Worm (Caenorhabditis elegans) whole organism, early embryonic: ENCODE data around the gene Y17G7B.20.

Source experiments
- B0310.2 ChIP-seq: sonication (generic microtip); optimal IDR thresholded peaks from 2 replicates; lab custom pipeline; 2016; ENCODE audit warnings: mild to moderate bottlenecking, missing genetic modification characterization, missing compliant biosample characterization
- F13C5.2 ChIP-seq: sonication (generic microtip); optimal IDR thresholded peaks from 2 replicates; lab custom pipeline; 2017; ENCODE audit warnings: mild to moderate bottlenecking, missing genetic modification characterization, inconsistent platforms, missing compliant biosample characterization
- aly-1 ChIP-seq: sonication (generic microtip); optimal IDR thresholded peaks from 2 replicates; lab custom pipeline; 2016; ENCODE audit warnings: missing genetic modification characterization, missing compliant biosample characterization
- ama-1 ChIP-seq: fragments of 150-350 bp; optimal IDR thresholded peaks from 2 replicates; lab custom pipeline; 2014
- ceh-36 ChIP-seq: sonication (generic microtip); optimal IDR thresholded peaks from 2 replicates; lab custom pipeline; 2016; ENCODE audit warnings: missing genetic modification characterization, inconsistent platforms, missing compliant biosample characterization
- ets-7 ChIP-seq: sonication (generic microtip); optimal IDR thresholded peaks from 2 replicates; lab custom pipeline; 2016; ENCODE audit warnings: missing genotype, missing genetic modification characterization, missing compliant biosample characterization
- flt-1 ChIP-seq: fragments of 200-800 bp; sonication (Bioruptor generic); IDR thresholded peaks from 2 replicates; pipeline ENCODE4 v1.3.6; 2022; ENCODE audit warnings: missing genetic modification characterization, missing compliant biosample characterization
- hmbx-1 ChIP-seq: sonication (generic microtip); optimal IDR thresholded peaks from 2 replicates; lab custom pipeline; 2016; ENCODE audit warnings: mild to moderate bottlenecking, missing genetic modification characterization, missing compliant biosample characterization
- hmg-4 ChIP-seq: fragments of 200-800 bp; sonication (Bioruptor generic); optimal IDR thresholded peaks from 2 replicates; lab custom pipeline; 2018; ENCODE audit warnings: mild to moderate bottlenecking, missing genetic modification characterization, missing compliant biosample characterization
- hnd-1 ChIP-seq: sonication (generic microtip); optimal IDR thresholded peaks from 2 replicates; lab custom pipeline; 2016; ENCODE audit warnings: missing genetic modification characterization, missing compliant biosample characterization
- pes-1 ChIP-seq: fragments of 200-800 bp; sonication (Bioruptor generic); IDR thresholded peaks from 2 replicates; pipeline ENCODE4 v1.3.6; 2022; ENCODE audit warnings: missing genetic modification reagents, missing genetic modification characterization, missing compliant biosample characterization
- scrt-1 ChIP-seq: fragments of 200-800 bp; sonication (Bioruptor generic); IDR thresholded peaks from 2 replicates; pipeline ENCODE4 v1.3.6; 2022; ENCODE audit warnings: missing genetic modification characterization, missing compliant biosample characterization
- sea-1 ChIP-seq: fragments of 200-800 bp; sonication (Bioruptor generic); conservative IDR thresholded peaks from 2 replicates; pipeline ENCODE4 v1.3.6; 2022; ENCODE audit warnings: missing genetic modification characterization, missing compliant biosample characterization
- tbx-11 ChIP-seq: fragments of 200-800 bp; sonication (Bioruptor generic); IDR thresholded peaks from 2 replicates; pipeline ENCODE4 v1.3.6; 2022; ENCODE audit warnings: missing genetic modification characterization, missing compliant biosample characterization
- tbx-37 ChIP-seq: fragments of 200-800 bp; sonication (Bioruptor generic); conservative IDR thresholded peaks from 2 replicates; pipeline ENCODE4 v1.3.6; 2022; ENCODE audit warnings: missing genetic modification reagents, missing genetic modification characterization, missing compliant biosample characterization
- tra-4 ChIP-seq: sonication (generic microtip); optimal IDR thresholded peaks from 2 replicates; lab custom pipeline; 2017; ENCODE audit warnings: missing genetic modification characterization, missing compliant biosample characterization

The Y17G7B.20 gene

ce11 chrII:11948459-11948858 is 31.2 kb downstream of the Y17G7B.20 start, which contains the start of gene W03C9.8:
Gene W03C9.8, plus strand, starts transcription at chrII:11948759.
- TF ChIP-seq tbx-37 (GFP tag; lab: Robert Waterston, UW) (no peak), ama-1 (no peak), tra-4 (no peak), pes-1 (GFP tag; lab: Robert Waterston, UW) (no peak), B0310.2 (tag; lab: Kevin White, UChicago) (no peak), hmbx-1 (tag; lab: Kevin White, UChicago) (no peak)

DNA sequence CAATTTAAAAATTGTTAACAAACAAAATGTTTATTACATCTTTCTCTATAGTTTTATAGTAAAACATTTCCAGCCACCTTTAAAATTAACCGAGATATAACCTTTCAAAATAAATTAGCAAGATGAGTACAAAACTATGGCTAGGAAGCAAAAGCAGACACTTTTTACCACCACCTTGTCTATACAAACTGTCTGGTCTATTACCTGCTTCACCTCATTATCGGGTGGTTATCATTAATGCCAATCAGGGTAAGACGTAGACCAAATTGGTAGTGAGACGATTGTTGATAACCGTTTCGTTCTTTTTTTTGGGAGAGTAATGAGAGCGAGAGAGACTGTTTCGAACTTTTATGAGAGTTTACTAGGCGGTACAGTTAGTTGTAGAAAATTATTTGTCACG is 43.3 kb downstream of the Y17G7B.20 start:
- TF ChIP-seq aly-1 (tag; lab: Kevin White, UChicago) (no peak), F13C5.2 (tag; lab: Kevin White, UChicago) (no peak), scrt-1 (GFP tag; lab: Robert Waterston, UW) (no peak), ets-7 (tag; lab: Kevin White, UChicago) (no peak), ceh-36 (tag; lab: Kevin White, UChicago) (no peak), pes-1 (GFP tag; lab: Robert Waterston, UW) (no peak), tra-4 (no peak), B0310.2 (tag; lab: Kevin White, UChicago) (no peak)

ce11 chrII:11935266-11935665 is 44.4 kb downstream of the Y17G7B.20 start, which contains the start of gene lin-29:
Gene lin-29, minus strand, starts transcription at chrII:11935343.
- TF ChIP-seq pes-1 (GFP tag; lab: Robert Waterston, UW) = no peak
- TF ChIP-seq aly-1 (tag; lab: Kevin White, UChicago) = no peak
- no peak for TF ChIP-seq hmg-4
- no peak for TF ChIP-seq hmbx-1 (tag; lab: Kevin White, UChicago)
- no peak for TF ChIP-seq tbx-11 (GFP tag; lab: Robert Waterston, UW)
- no peak for TF ChIP-seq flt-1
- no peak for TF ChIP-seq sea-1 (GFP tag; lab: Robert Waterston, UW)
- no peak for TF ChIP-seq ceh-36 (tag; lab: Kevin White, UChicago)
- no peak for TF ChIP-seq ets-7 (tag; lab: Kevin White, UChicago)
- TF ChIP-seq F13C5.2 (tag; lab: Kevin White, UChicago) = no peak

- TF ChIP-seq ceh-36 (tag; lab: Kevin White, UChicago) = peak; percentile 64
- TF ChIP-seq scrt-1 (GFP tag; lab: Robert Waterston, UW) = no peak
- no peak for TF ChIP-seq aly-1 (tag; lab: Kevin White, UChicago)
- no peak for TF ChIP-seq hnd-1 (tag; lab: Kevin White, UChicago)
Measured at ce11 chrII:11930132-11930531, 49.5 kb downstream of the Y17G7B.20 start.

DNA sequence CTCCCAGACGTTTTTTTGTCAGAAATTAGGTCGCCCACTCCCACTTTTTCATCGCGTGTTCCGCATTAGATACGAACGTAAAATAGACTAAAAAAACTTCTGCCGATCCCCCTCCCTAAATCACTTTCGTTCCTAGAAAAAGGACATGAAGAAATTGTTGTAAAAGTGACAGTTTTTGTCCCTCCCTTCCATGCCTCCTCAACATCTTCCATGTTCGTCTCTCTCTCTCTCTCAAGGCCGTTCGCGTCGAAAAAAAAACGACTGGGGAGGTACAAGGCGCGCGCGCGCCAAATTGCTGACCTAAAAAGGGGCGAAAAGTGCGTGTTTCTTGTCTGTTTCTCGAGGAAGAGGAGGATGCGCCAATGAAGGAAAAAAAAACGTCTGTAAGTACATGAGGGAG is 50.9 kb downstream of the Y17G7B.20 start:
- TF ChIP-seq hmg-4 = no peak
- TF ChIP-seq tbx-11 (GFP tag; lab: Robert Waterston, UW) = no peak
- no peak for TF ChIP-seq tbx-37 (GFP tag; lab: Robert Waterston, UW)
- no peak for TF ChIP-seq flt-1
- no peak for TF ChIP-seq F13C5.2 (tag; lab: Kevin White, UChicago)
- no peak for TF ChIP-seq aly-1 (tag; lab: Kevin White, UChicago)
- no peak for TF ChIP-seq ama-1
- TF ChIP-seq scrt-1 (GFP tag; lab: Robert Waterston, UW) = no peak
